Fruit fly (Drosophila melanogaster): ENCODE results near the gene CG13606.

The CG13606 gene

dm6 chr3R:24193373-24193879 is 21.0 kb downstream of the CG13606 start, which contains the start of the genes SMC6 and CG6204 (continued):
- TF ChIP-seq az2 (GFP tag; optimal IDR thresholded peaks at IDR 0.05) (peak; percentile 90), fd96Cb (tag; optimal IDR thresholded peaks at IDR 0.05) (peak; percentile 95), chm (GFP tag; IDR thresholded peaks at IDR 0.05) (peak; percentile 86), CG1603 (tag; optimal IDR thresholded peaks at IDR 0.05) (peak; percentile 94), CG7839 (tag; optimal IDR thresholded peaks at IDR 0.05) (peak; percentile 97), unpg (GFP tag; optimal IDR thresholded peaks at IDR 0.05) (peak; percentile 97), tin (GFP tag; optimal IDR thresholded peaks at IDR 0.05) (peak; percentile 91), btn (GFP tag; optimal IDR thresholded peaks at IDR 0.05) (peak; percentile 34), z (GFP tag; IDR thresholded peaks at IDR 0.05) (no peak), mirr (GFP tag; optimal IDR thresholded peaks at IDR 0.05) (peak; percentile 83), CG17568 (GFP tag; optimal IDR thresholded peaks at IDR 0.05) (peak; percentile 87), tgo (GFP tag; IDR thresholded peaks at IDR 0.05) (peak; percentile 95), vnd (GFP tag; IDR thresholded peaks at IDR 0.05; ENCODE audit: partially characterized antibody) (no peak), salm (tag; optimal IDR thresholded peaks at IDR 0.05) (peak; percentile 92), Ravus (GFP tag; IDR thresholded peaks at IDR 0.05) (peak; percentile 90), org-1 (GFP tag; optimal IDR thresholded peaks at IDR 0.05) (peak; percentile 88), Lim3 (GFP tag; IDR thresholded peaks at IDR 0.05) (peak; percentile 60), CG42726 (GFP tag; IDR thresholded peaks at IDR 0.05; ENCODE audit: partially characterized antibody) (no peak), Abd-B (GFP tag; optimal IDR thresholded peaks at IDR 0.05) (peak; percentile 97), CG8290 (GFP tag; optimal IDR thresholded peaks at IDR 0.05) (peak; percentile 80), CG8290 (tag; optimal IDR thresholded peaks at IDR 0.05) (peak; percentile 16 to 92), jumu (GFP tag; optimal IDR thresholded peaks at IDR 0.05) (peak; percentile 82), Oaz (GFP tag; IDR thresholded peaks at IDR 0.05) (peak; percentile 87), row (GFP tag; IDR thresholded peaks at IDR 0.05) (peak; percentile 99), CG11085 (GFP tag; IDR thresholded peaks at IDR 0.05) (peak; percentile 86), chif (GFP tag; optimal IDR thresholded peaks at IDR 0.05) (peak; percentile 83 to 91), CG9437 (GFP tag; optimal IDR thresholded peaks at IDR 0.05) (peak; percentile 84), sima (GFP tag; optimal IDR thresholded peaks at IDR 0.05) (peak; percentile 74), Mes4 (GFP tag; optimal IDR thresholded peaks at IDR 0.05) (peak; percentile 58), Hmx (GFP tag; optimal IDR thresholded peaks at IDR 0.05) (peak; percentile 86), Atf-2 (GFP tag; optimal IDR thresholded peaks at IDR 0.05) (peak; percentile 71), ato (GFP tag; IDR thresholded peaks at IDR 0.05; ENCODE audit: partially characterized antibody) (no peak), CG12104 (GFP tag; optimal IDR thresholded peaks at IDR 0.05) (peak; percentile 83), dpn (GFP tag; optimal IDR thresholded peaks at IDR 0.05) (peak; percentile 89 to 94), sim (GFP tag; IDR thresholded peaks at IDR 0.05) (peak; percentile 88; the same call in 1 of the 2 replicates), CG17912 (GFP tag; optimal IDR thresholded peaks at IDR 0.05) (peak; percentile 82), Meics (GFP tag; optimal IDR thresholded peaks at IDR 0.05) (peak; percentile 94), slp2 (GFP tag; optimal IDR thresholded peaks at IDR 0.05) (peak; percentile 76), Usf (GFP tag; optimal IDR thresholded peaks at IDR 0.05) (peak; percentile 88), CG5180 (GFP tag; optimal IDR thresholded peaks at IDR 0.05) (no peak), abd-A (tag; optimal IDR thresholded peaks at IDR 0.05) (no peak), Nf-YA (GFP tag; IDR thresholded peaks at IDR 0.05) (peak; percentile 75), eve (GFP tag; optimal IDR thresholded peaks at IDR 0.05) (no peak), insv (GFP tag; optimal IDR thresholded peaks at IDR 0.05) (peak in 1 of 2 experiments; percentile 54), pan (optimal IDR thresholded peaks at IDR 0.05) (no peak), pan (GFP tag; optimal IDR thresholded peaks at IDR 0.05 in 1 of 2, IDR thresholded peaks at IDR 0.05 in 1 of 2) (peak in 1 of 2 experiments; percentile 96), Deaf1 (tag; optimal IDR thresholded peaks at IDR 0.05) (no peak), ap (GFP tag; IDR thresholded peaks at IDR 0.05) (peak; percentile 89), ttk (GFP tag; IDR thresholded peaks at IDR 0.05) (peak; percentile 89), Myb (GFP tag; optimal IDR thresholded peaks at IDR 0.05) (peak; percentile 62), CG30431 (GFP tag; optimal IDR thresholded peaks at IDR 0.05) (peak; percentile 85), YL-1 (GFP tag; optimal IDR thresholded peaks at IDR 0.05) (peak; percentile 70)

Measured in whole organism, embryonic.